Worm (Caenorhabditis elegans) whole organism, mixed stage, embryonic: ENCODE results near the gene K06A4.10.

Source experiments
- M03D4.4 ChIP-seq: sonication (generic microtip); optimal IDR thresholded peaks from 2 replicates; lab custom pipeline; 2017; ENCODE audit warnings: mild to moderate bottlenecking, missing genetic modification characterization, missing compliant biosample characterization
- drap-1 ChIP-seq: fragments of 200-800 bp; sonication (Bioruptor generic); optimal IDR thresholded peaks from 3 replicates; lab custom pipeline; 2018; ENCODE audit warnings: mild to moderate bottlenecking, missing genetic modification characterization, missing compliant biosample characterization
- elt-3 ChIP-seq: fragments of 150-350 bp; optimal IDR thresholded peaks from 2 replicates; lab custom pipeline; 2014; ENCODE audit warnings: missing biosample characterization, missing genetic modification characterization
- hlh-1 ChIP-seq: fragments of 150-350 bp; optimal IDR thresholded peaks from 2 replicates; lab custom pipeline; 2014; ENCODE audit warnings: missing biosample characterization, missing genetic modification reagents, missing genetic modification characterization
- lin-13 ChIP-seq: fragments of 150-350 bp; optimal IDR thresholded peaks from 2 replicates; lab custom pipeline; 2014; ENCODE audit warnings: missing biosample characterization, missing genetic modification characterization
- mep-1 ChIP-seq: fragments of 150-350 bp; optimal IDR thresholded peaks from 2 replicates; lab custom pipeline; 2017; ENCODE audit warnings: missing biosample characterization, missing genetic modification reagents, missing genetic modification characterization, inconsistent platforms
- mls-2 ChIP-seq: sonication (generic microtip); optimal IDR thresholded peaks from 2 replicates; lab custom pipeline; 2016; ENCODE audit warnings: mild to moderate bottlenecking, missing genetic modification characterization, moderate library complexity, missing compliant biosample characterization
- nhr-12 ChIP-seq: fragments of 150-350 bp; optimal IDR thresholded peaks from 2 replicates; lab custom pipeline; 2014; ENCODE audit warnings: missing biosample characterization, missing genetic modification characterization
- nhr-28 ChIP-seq: fragments of 150-350 bp; optimal IDR thresholded peaks from 2 replicates; lab custom pipeline; 2014; ENCODE audit warnings: missing biosample characterization, missing genetic modification characterization
- pha-4 ChIP-seq: fragments of 150-350 bp; optimal IDR thresholded peaks from 2 replicates; lab custom pipeline; 2018; ENCODE audit warnings: missing biosample characterization, missing genetic modification reagents, missing genetic modification characterization
- tbx-8 ChIP-seq: fragments of 200-800 bp; sonication (Bioruptor generic); optimal IDR thresholded peaks from 2 replicates; lab custom pipeline; 2018; ENCODE audit warnings: mild to moderate bottlenecking, missing genetic modification characterization, moderate library complexity, missing compliant biosample characterization
- unc-39 ChIP-seq: fragments of 150-350 bp; optimal IDR thresholded peaks from 2 replicates; lab custom pipeline; 2014; ENCODE audit warnings: missing biosample characterization, missing genetic modification characterization
- ztf-11 ChIP-seq: fragments of 150-350 bp; optimal IDR thresholded peaks from 2 replicates; lab custom pipeline; 2014; ENCODE audit warnings: missing biosample characterization, missing genetic modification characterization

DNA sequence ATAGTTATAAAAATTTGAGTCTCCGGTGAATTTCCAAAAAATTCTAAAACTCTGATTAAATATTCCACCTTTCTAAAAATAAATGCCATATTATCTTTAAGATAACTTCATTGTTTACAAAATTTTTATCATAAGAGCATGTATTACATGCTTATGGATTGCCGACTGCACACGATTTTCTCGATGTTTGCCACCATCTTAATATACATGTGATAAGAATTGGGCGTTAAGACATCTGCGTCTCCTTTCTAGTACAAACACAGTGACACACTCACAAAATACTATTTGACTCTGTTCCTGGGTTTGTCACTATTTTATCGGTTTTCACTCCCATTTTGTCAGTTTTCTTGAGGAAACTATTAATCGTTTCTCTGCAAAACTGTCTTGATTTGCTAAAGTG, 46.5 kb downstream of the K06A4.10 start:
- TF ChIP-seq ztf-11 (tag; lab: Kevin White, UChicago) = no peak
- no peak for TF ChIP-seq lin-13 (tag; lab: Kevin White, UChicago)
- TF ChIP-seq tbx-8 (GFP tag; lab: Kevin White, UChicago) = no peak
- no peak for TF ChIP-seq mls-2 (tag; lab: Kevin White, UChicago)
- TF ChIP-seq pha-4 = no peak
- no peak for TF ChIP-seq nhr-28 (tag; lab: Kevin White, UChicago)
- no peak for TF ChIP-seq hlh-1 (tag; lab: Kevin White, UChicago)
- no peak for TF ChIP-seq mep-1 (tag; lab: Kevin White, UChicago)
- no peak for TF ChIP-seq elt-3 (tag; lab: Kevin White, UChicago)
- no peak for TF ChIP-seq unc-39 (tag; lab: Kevin White, UChicago)
- no peak for TF ChIP-seq nhr-12 (tag; lab: Kevin White, UChicago)
- no peak for TF ChIP-seq M03D4.4 (tag; lab: Kevin White, UChicago)
- TF ChIP-seq drap-1 = no peak
